Worm (Caenorhabditis elegans) whole organism, L3 larva: ENCODE data around the gene B0252.5.

Source experiments
- ZK546.5 ChIP-seq: sonication (generic microtip); optimal IDR thresholded peaks from 2 replicates; lab custom pipeline; 2017; ENCODE audit warnings: missing biosample characterization, missing genetic modification characterization
- aly-2 ChIP-seq: fragments of 150-350 bp; optimal IDR thresholded peaks from 2 replicates; lab custom pipeline; 2014; ENCODE audit warnings: missing biosample characterization, missing genetic modification characterization
- ama-1 ChIP-seq: fragments of 150-350 bp; optimal IDR thresholded peaks from 2 replicates; lab custom pipeline; 2018
- ceh-16 ChIP-seq: sonication (generic microtip); optimal IDR thresholded peaks from 2 replicates; lab custom pipeline; 2017; ENCODE audit warnings: missing biosample characterization, missing genetic modification characterization
- ceh-28 ChIP-seq: fragments of 150-350 bp; optimal IDR thresholded peaks from 2 replicates; lab custom pipeline; 2014; ENCODE audit warnings: missing biosample characterization, missing genetic modification reagents, missing genetic modification characterization
- ceh-9 ChIP-seq: sonication (generic microtip); optimal IDR thresholded peaks from 2 replicates; lab custom pipeline; 2018; ENCODE audit warnings: missing biosample characterization, missing genetic modification characterization
- egl-5 ChIP-seq: fragments of 150-350 bp; optimal IDR thresholded peaks from 2 replicates; lab custom pipeline; 2017; ENCODE audit warnings: missing biosample characterization, missing genetic modification reagents, missing genetic modification characterization, inconsistent platforms
- elt-1 ChIP-seq: fragments of 150-350 bp; optimal IDR thresholded peaks from 2 replicates; lab custom pipeline; 2014; ENCODE audit warnings: missing biosample characterization, missing genetic modification characterization
- elt-2 ChIP-seq: sonication (generic microtip); optimal IDR thresholded peaks from 2 replicates; lab custom pipeline; 2016; ENCODE audit warnings: missing genetic modification reagents, mild to moderate bottlenecking, missing genetic modification characterization, missing compliant biosample characterization
- eor-1 ChIP-seq, 2 experiments: fragments of 150-350 bp; optimal IDR thresholded peaks; 2 replicates each; lab custom pipeline; 2014 to 2018; ENCODE audit warnings: missing biosample characterization in 2 of 2, missing genetic modification characterization in 2 of 2
- fkh-10 ChIP-seq: sonication (generic microtip); optimal IDR thresholded peaks from 2 replicates; lab custom pipeline; 2017; ENCODE audit warnings: missing biosample characterization, missing genetic modification reagents, missing genetic modification characterization
- fkh-2 ChIP-seq: fragments of 150-350 bp; optimal IDR thresholded peaks from 2 replicates; lab custom pipeline; 2014; ENCODE audit warnings: missing biosample characterization, missing genetic modification reagents, missing genetic modification characterization
- fos-1 ChIP-seq: fragments of 150-350 bp; optimal IDR thresholded peaks from 2 replicates; lab custom pipeline; 2014; ENCODE audit warnings: missing biosample characterization, missing genetic modification characterization
- jun-1 ChIP-seq: fragments of 150-350 bp; optimal IDR thresholded peaks from 2 replicates; lab custom pipeline; 2014; ENCODE audit warnings: missing biosample characterization, missing genetic modification reagents, missing genetic modification characterization
- lin-15B ChIP-seq: fragments of 150-350 bp; optimal IDR thresholded peaks from 2 replicates; lab custom pipeline; 2014; ENCODE audit warnings: missing biosample characterization, missing genetic modification characterization
- lin-39 ChIP-seq: fragments of 150-350 bp; optimal IDR thresholded peaks from 2 replicates; lab custom pipeline; 2018; ENCODE audit warnings: missing biosample characterization, missing genetic modification reagents, missing genetic modification characterization
- lsy-12 ChIP-seq: sonication (generic microtip); optimal IDR thresholded peaks from 2 replicates; lab custom pipeline; 2016; ENCODE audit warnings: mild to moderate bottlenecking, missing genetic modification characterization, missing compliant biosample characterization
- mdl-1 ChIP-seq: fragments of 150-350 bp; optimal IDR thresholded peaks from 2 replicates; lab custom pipeline; 2014; ENCODE audit warnings: missing biosample characterization, missing genetic modification characterization
- mml-1 ChIP-seq: fragments of 150-350 bp; sonication (generic microtip); optimal IDR thresholded peaks from 3 replicates; lab custom pipeline; 2014; ENCODE audit warnings: missing biosample characterization, missing genetic modification characterization
- nfya-1 ChIP-seq: sonication (generic microtip); optimal IDR thresholded peaks from 2 replicates; lab custom pipeline; 2017; ENCODE audit warnings: missing genetic modification characterization, mild to moderate bottlenecking, missing compliant biosample characterization, antibody characterized with exemption, moderate library complexity; ENCODE audit not compliant: insufficient read depth
- nhr-23 ChIP-seq: fragments of 150-350 bp; optimal IDR thresholded peaks from 2 replicates; lab custom pipeline; 2014; ENCODE audit warnings: missing biosample characterization, missing genetic modification reagents, missing genetic modification characterization
- nhr-237 ChIP-seq: fragments of 150-350 bp; optimal IDR thresholded peaks from 2 replicates; lab custom pipeline; 2014; ENCODE audit warnings: missing biosample characterization, missing genetic modification characterization
- nhr-25 ChIP-seq: sonication (generic microtip); optimal IDR thresholded peaks from 2 replicates; lab custom pipeline; 2017; ENCODE audit warnings: missing biosample characterization, missing genetic modification characterization
- nhr-28 ChIP-seq: fragments of 150-350 bp; optimal IDR thresholded peaks from 2 replicates; lab custom pipeline; 2014; ENCODE audit warnings: missing biosample characterization, missing genetic modification characterization
- nhr-43 ChIP-seq: sonication (generic microtip); optimal IDR thresholded peaks from 2 replicates; lab custom pipeline; 2016; ENCODE audit warnings: mild to moderate bottlenecking, missing genetic modification characterization, missing compliant biosample characterization; ENCODE audit not compliant: poor library complexity, severe bottlenecking
- nhr-77 ChIP-seq: fragments of 150-350 bp; optimal IDR thresholded peaks from 2 replicates; lab custom pipeline; 2014; ENCODE audit warnings: missing biosample characterization, missing genetic modification characterization
- pha-4 ChIP-seq: fragments of 150-350 bp; optimal IDR thresholded peaks from 2 replicates; lab custom pipeline; 2014; ENCODE audit warnings: missing biosample characterization, missing genetic modification reagents, missing genetic modification characterization
- pqm-1 ChIP-seq: fragments of 150-350 bp; optimal IDR thresholded peaks from 2 replicates; lab custom pipeline; 2017; ENCODE audit warnings: missing biosample characterization, missing genetic modification characterization, inconsistent platforms
- sea-2 ChIP-seq: fragments of 150-350 bp; sonication (generic microtip); optimal IDR thresholded peaks from 4 replicates; lab custom pipeline; 2014; ENCODE audit warnings: missing biosample characterization, missing genetic modification reagents, missing genetic modification characterization
- skn-1 ChIP-seq: fragments of 150-350 bp; optimal IDR thresholded peaks from 2 replicates; lab custom pipeline; 2014; ENCODE audit warnings: missing biosample characterization, missing genetic modification characterization
- snpc-4 ChIP-seq: fragments of 150-350 bp; optimal IDR thresholded peaks from 2 replicates; lab custom pipeline; 2014; ENCODE audit warnings: missing biosample characterization, missing genetic modification characterization
- unc-39 ChIP-seq: sonication (generic microtip); optimal IDR thresholded peaks from 4 replicates; lab custom pipeline; 2017; ENCODE audit warnings: missing biosample characterization, missing genetic modification characterization
- unc-62 ChIP-seq: fragments of 150-350 bp; sonication (generic microtip); optimal IDR thresholded peaks from 4 replicates; lab custom pipeline; 2014; ENCODE audit warnings: missing biosample characterization, missing genetic modification reagents, missing genetic modification characterization
- zag-1 ChIP-seq: fragments of 150-350 bp; optimal IDR thresholded peaks from 2 replicates; lab custom pipeline; 2014; ENCODE audit warnings: missing biosample characterization, missing genetic modification characterization
- ztf-11 ChIP-seq: fragments of 150-350 bp; optimal IDR thresholded peaks from 2 replicates; lab custom pipeline; 2014; ENCODE audit warnings: missing biosample characterization, missing genetic modification characterization
- ztf-4 ChIP-seq: fragments of 150-350 bp; optimal IDR thresholded peaks from 2 replicates; lab custom pipeline; 2014; ENCODE audit warnings: missing biosample characterization, missing genetic modification characterization

B0252.5 gene

DNA sequence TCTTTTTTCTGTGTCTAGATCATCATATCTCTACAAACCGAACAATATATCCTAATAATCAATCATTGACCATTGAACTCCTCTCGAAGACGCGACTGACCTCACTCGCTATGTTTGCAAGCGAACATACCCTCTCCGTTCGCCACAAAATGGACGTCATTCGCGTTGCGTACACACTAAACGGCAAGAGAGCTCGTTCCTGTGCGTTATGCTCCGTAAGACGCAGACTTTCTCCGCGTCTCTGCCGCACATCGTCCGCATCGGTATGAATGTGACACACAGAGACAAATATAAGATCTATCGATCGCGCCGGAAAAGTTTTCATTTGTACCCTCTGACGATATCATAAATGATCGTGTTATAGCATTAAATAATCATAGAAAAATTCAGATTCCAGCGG, 7.4 kb upstream of the B0252.5 start:
- no peak for TF ChIP-seq lin-15B (tag; lab: Kevin White, UChicago)
- TF ChIP-seq ceh-16 = no peak
- TF ChIP-seq ztf-11 (tag; lab: Kevin White, UChicago) = no peak
- TF ChIP-seq nhr-25 = no peak
- TF ChIP-seq mml-1 (tag; lab: Kevin White, UChicago) = no peak
- no peak for TF ChIP-seq aly-2
- no peak for TF ChIP-seq pqm-1 (tag; lab: Kevin White, UChicago)
- no peak for TF ChIP-seq sea-2 (GFP tag; lab: Kevin White, UChicago)
- TF ChIP-seq, all 47 proteins: peak for 0

DNA sequence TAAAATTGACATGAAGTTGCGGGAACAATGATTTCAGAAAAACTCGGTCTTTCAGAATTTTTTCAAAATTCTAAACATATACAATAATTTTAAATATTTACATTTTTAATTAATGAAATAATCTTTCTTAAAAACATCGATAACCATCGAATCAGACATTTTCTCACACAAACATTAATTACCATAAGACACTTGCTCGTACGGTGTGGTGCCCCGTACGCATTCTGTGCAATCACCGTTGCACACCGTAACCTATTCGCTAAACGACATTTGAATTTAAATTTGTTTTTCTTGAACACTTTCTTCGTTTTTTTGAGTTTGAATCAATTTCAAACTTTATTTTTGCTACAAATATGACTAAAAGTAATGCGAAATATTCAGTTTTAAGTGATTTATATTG, 5.1 kb upstream of the B0252.5 start:
- TF ChIP-seq sea-2 (GFP tag; lab: Kevin White, UChicago) (no peak), unc-62 (no peak), elt-1 (tag; lab: Kevin White, UChicago) (no peak), ceh-28 (tag; lab: Kevin White, UChicago) (no peak), ama-1 (lab: Kevin White, UChicago) (no peak), egl-5 (tag; lab: Kevin White, UChicago) (no peak), jun-1 (tag; lab: Kevin White, UChicago) (no peak), nhr-25 (no peak), ceh-9 (tag; lab: Kevin White, UChicago) (no peak), unc-39 (tag; lab: Kevin White, UChicago) (no peak), ceh-16 (no peak), nhr-28 (tag; lab: Kevin White, UChicago) (no peak), lin-39 (no peak), nhr-43 (no peak), fkh-10 (GFP tag; lab: Kevin White, UChicago) (no peak), aly-2 (no peak), mdl-1 (no peak), zag-1 (tag; lab: Kevin White, UChicago) (no peak)

DNA sequence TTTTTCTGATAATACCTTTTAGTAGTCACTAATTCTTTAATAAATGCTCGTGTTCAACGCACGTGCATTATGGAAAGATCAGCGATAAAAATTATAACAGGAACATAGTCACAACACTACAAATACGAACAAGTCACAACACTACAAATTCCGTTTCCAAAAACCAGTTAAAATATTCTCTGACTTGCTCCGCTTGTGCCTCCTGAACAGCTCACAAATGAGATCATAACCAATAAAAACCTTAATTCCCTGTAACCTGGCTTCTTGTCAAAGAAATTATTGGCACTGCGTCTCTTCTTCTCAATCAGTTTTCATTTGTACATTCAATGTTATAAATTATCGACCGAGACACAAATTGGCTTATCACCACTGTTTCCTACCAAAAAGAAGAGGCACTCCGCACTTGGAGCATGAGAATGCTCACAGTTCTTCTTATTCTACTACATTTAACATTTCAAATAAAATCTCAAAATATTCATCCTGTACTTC, 729 bp upstream of the B0252.5 start, which contains the start of gene B0252.1:
Gene B0252.1 (plus strand): TSS at position 318 of the 489 bp plus-strand sequence.
- TF ChIP-seq ZK546.5 (no peak), elt-2 (tag; lab: Kevin White, UChicago) (peak; percentile 65), skn-1 (tag; lab: Kevin White, UChicago) (no peak), aly-2 (no peak), pqm-1 (tag; lab: Kevin White, UChicago) (peak; percentile 26), nhr-77 (tag; lab: Kevin White, UChicago) (no peak), eor-1 (tag; optimal IDR thresholded peaks at IDR 0.05; lab: Kevin White, UChicago) (no peak), nhr-23 (tag; lab: Kevin White, UChicago) (no peak)

DNA sequence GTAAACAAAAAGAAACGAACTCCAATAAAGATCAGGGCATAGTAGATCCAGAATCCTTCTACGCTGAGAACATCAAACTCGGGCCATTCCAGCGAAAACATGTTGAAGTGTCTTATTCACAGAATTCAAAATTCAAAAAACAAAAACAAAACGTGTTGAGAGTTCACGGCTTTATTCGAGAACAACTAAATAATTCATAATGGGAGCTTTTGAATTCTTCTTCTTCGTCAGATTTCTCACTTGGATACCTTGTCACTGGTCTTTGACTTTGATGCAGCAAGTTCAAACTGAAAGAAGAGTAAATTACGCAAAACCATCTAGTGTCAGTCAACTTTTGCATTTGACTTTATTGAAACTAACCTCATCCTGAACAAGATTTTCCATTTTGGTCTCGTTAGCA, 968 bp downstream of the B0252.5 start, which contains the start of gene B0252.11:
Gene B0252.11 (minus strand): TSS at position 101 of the 400 bp plus-strand sequence.
- TF ChIP-seq pqm-1 (tag; lab: Kevin White, UChicago) (no peak), fos-1 (tag; lab: Kevin White, UChicago) (no peak), lin-15B (tag; lab: Kevin White, UChicago) (no peak), elt-2 (tag; lab: Kevin White, UChicago) (no peak), unc-62 (no peak), fkh-2 (no peak), ztf-4 (tag; lab: Kevin White, UChicago) (no peak), snpc-4 (no peak), lsy-12 (no peak), ceh-28 (tag; lab: Kevin White, UChicago) (no peak), nhr-237 (no peak)

DNA sequence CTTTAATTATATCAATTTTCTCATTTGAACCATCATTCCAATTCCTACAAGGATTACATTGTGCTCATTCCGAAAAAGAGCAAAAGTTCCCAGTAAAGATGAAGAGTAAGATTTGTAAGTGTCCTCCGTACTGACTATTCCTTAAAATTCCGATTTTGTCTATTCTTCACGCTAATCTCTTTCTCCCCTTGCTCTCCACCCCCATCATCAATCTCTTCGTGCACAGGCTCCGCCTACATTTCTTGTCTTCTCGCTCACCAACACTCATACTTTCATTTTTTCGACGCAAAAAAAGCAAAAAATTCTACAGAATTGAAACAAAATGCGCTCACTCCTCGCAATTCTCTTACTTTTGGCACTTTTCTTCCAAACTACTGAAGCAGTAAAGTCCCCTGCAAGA, 2.8 kb downstream of the B0252.5 start, which contains the start of gene B0252.8:
Gene B0252.8 (plus strand): TSS at position 292 of the 400 bp plus-strand sequence.
- TF ChIP-seq fkh-10 (GFP tag; lab: Kevin White, UChicago) (no peak), lin-39 (peak; percentile 71)

DNA sequence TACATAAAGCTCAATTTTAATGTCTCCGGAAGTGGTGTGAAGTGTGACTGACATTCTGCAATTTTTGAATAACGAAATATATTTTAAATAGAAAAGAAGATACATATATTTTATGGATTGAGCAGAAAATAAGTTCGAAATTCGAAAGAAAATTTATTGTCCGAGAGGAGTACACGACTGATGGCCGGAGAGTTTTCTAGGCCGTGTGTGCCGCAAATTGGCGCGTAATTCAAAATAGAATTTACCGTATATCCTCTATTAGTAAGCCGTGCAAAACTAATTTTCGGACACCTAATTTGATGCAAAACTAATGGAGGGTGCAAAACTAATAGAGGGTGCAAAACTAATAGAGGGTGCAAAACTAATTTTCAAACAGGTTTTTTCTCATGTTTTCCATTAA, 5.4 kb downstream of the B0252.5 start, which contains the start of gene cyn-10:
Gene cyn-10 (minus strand): TSS at position 57 of the 400 bp plus-strand sequence.
- TF ChIP-seq mml-1 (tag; lab: Kevin White, UChicago) (no peak), nhr-25 (peak; percentile 27), eor-1 (tag; optimal IDR thresholded peaks at IDR 0.05; lab: Kevin White, UChicago) (peak in 1 of 2 experiments; percentile 70), pqm-1 (tag; lab: Kevin White, UChicago) (peak; percentile 18), snpc-4 (peak; percentile 49), jun-1 (tag; lab: Kevin White, UChicago) (no peak), nhr-43 (peak; percentile 94), nhr-23 (tag; lab: Kevin White, UChicago) (peak; percentile 69), nfya-1 (tag; lab: Kevin White, UChicago) (peak; percentile 64), lsy-12 (peak; percentile 75), lin-15B (tag; lab: Kevin White, UChicago) (peak; percentile 58), pha-4 (tag; lab: Kevin White, UChicago) (peak; percentile 65), fos-1 (tag; lab: Kevin White, UChicago) (no peak), lin-39 (peak; percentile 14), sea-2 (GFP tag; lab: Kevin White, UChicago) (no peak), elt-2 (tag; lab: Kevin White, UChicago) (peak; percentile 17)
